Worm (Caenorhabditis elegans): ENCODE measurements around the gene C18E9.9.

ce11 chrII:9007741-9008140 is 18.4 kb upstream of the C18E9.9 start:
- TF ChIP-seq unc-62 (GFP tag; optimal IDR thresholded peaks at IDR 0.05 in 1 of 2) (no peak), unc-62 (tag; optimal IDR thresholded peaks at IDR 0.05) (no peak), nhr-237 (tag; optimal IDR thresholded peaks at IDR 0.05) (no peak), skn-1 (tag; optimal IDR thresholded peaks at IDR 0.05) (no peak), zag-1 (tag; optimal IDR thresholded peaks at IDR 0.05) (no peak), saeg-2 (GFP tag; IDR thresholded peaks at IDR 0.05) (no peak)
